Fruit fly (Drosophila melanogaster): Measurements from ENCODE around the gene Xport-A.

Xport-A gene

dm6 chr3R:19905932-19906439 lies 9.2 kb downstream of the Xport-A start (continued):
- TF ChIP-seq lola (GFP tag; optimal IDR thresholded peaks at IDR 0.05) (no peak), woc (GFP tag; optimal IDR thresholded peaks at IDR 0.05) (peak; percentile 75), dl (GFP tag; optimal IDR thresholded peaks at IDR 0.05; ENCODE audit: insufficient read depth in 1 of 2, partially characterized antibody in 2 of 2) (no peak), Hr83 (GFP tag; optimal IDR thresholded peaks at IDR 0.05; ENCODE audit: poor library complexity, severe bottlenecking) (peak; percentile 81), foxo (GFP tag; optimal IDR thresholded peaks at IDR 0.05) (peak; percentile 6 to 94), Hnf4 (GFP tag; optimal IDR thresholded peaks at IDR 0.05) (peak; percentile 92), Rel (GFP tag; optimal IDR thresholded peaks at IDR 0.05) (peak; percentile 33), Rel (tag; optimal IDR thresholded peaks at IDR 0.05) (peak; percentile 87)

dm6 chr3R:19904865-19905373 lies 10.3 kb downstream of the Xport-A start, which contains the start of the genes Surf6 and RhoGAP92B:
TSS of gene Surf6 (minus strand) at chr3R:19904868.
TSS of gene RhoGAP92B (plus strand) at chr3R:19905164.
- TF ChIP-seq rgr (GFP tag; optimal IDR thresholded peaks at IDR 0.05) (peak; percentile 56), Hr83 (GFP tag; optimal IDR thresholded peaks at IDR 0.05; ENCODE audit: poor library complexity, severe bottlenecking) (peak; percentile 74), usp (GFP tag; optimal IDR thresholded peaks at IDR 0.05) (no peak), CG32264 (GFP tag; optimal IDR thresholded peaks at IDR 0.05) (no peak), tai (GFP tag; optimal IDR thresholded peaks at IDR 0.05) (no peak), CrebA (GFP tag; optimal IDR thresholded peaks at IDR 0.05; ENCODE audit: borderline replicate concordance) (no peak), Myc (optimal IDR thresholded peaks at IDR 0.05) (peak; percentile 49), Mio (GFP tag; optimal IDR thresholded peaks at IDR 0.05) (no peak), woc (GFP tag; optimal IDR thresholded peaks at IDR 0.05) (peak; percentile 40), HLH106 (tag; optimal IDR thresholded peaks at IDR 0.05) (peak; percentile 49), pan (optimal IDR thresholded peaks at IDR 0.05) (no peak), brk (GFP tag; optimal IDR thresholded peaks at IDR 0.05) (no peak), Rel (GFP tag; optimal IDR thresholded peaks at IDR 0.05) (no peak), Rel (tag; optimal IDR thresholded peaks at IDR 0.05) (peak; percentile 93), foxo (GFP tag; optimal IDR thresholded peaks at IDR 0.05) (peak in 1 of 2 experiments; percentile 68), Dfd (GFP tag; optimal IDR thresholded peaks at IDR 0.05) (no peak), fru (GFP tag; optimal IDR thresholded peaks at IDR 0.05) (peak; percentile 62), OdsH (GFP tag; optimal IDR thresholded peaks at IDR 0.05) (peak; percentile 37), br (GFP tag; optimal IDR thresholded peaks at IDR 0.05) (peak; percentile 72), Vsx2 (GFP tag; optimal IDR thresholded peaks at IDR 0.05; ENCODE audit: partially characterized antibody) (no peak), h (GFP tag; optimal IDR thresholded peaks at IDR 0.05) (peak; percentile 81), lola (GFP tag; optimal IDR thresholded peaks at IDR 0.05) (no peak), Abd-B (GFP tag; optimal IDR thresholded peaks at IDR 0.05) (no peak), CG9705 (GFP tag; optimal IDR thresholded peaks at IDR 0.05) (peak; percentile 48), ey (GFP tag; optimal IDR thresholded peaks at IDR 0.05) (peak; percentile 59), Jra (GFP tag; optimal IDR thresholded peaks at IDR 0.05) (peak; percentile 73), psq (GFP tag; optimal IDR thresholded peaks at IDR 0.05) (peak; percentile 35), Sp1 (GFP tag; optimal IDR thresholded peaks at IDR 0.05) (peak; percentile 65), dsf (GFP tag; optimal IDR thresholded peaks at IDR 0.05; ENCODE audit: borderline replicate concordance) (peak; percentile 8), GATAd (GFP tag; optimal IDR thresholded peaks at IDR 0.05) (no peak), Hr78 (GFP tag; optimal IDR thresholded peaks at IDR 0.05) (no peak), Hnf4 (GFP tag; optimal IDR thresholded peaks at IDR 0.05) (peak; percentile 39), dmrt93B (GFP tag; optimal IDR thresholded peaks at IDR 0.05) (no peak), sv (GFP tag; optimal IDR thresholded peaks at IDR 0.05) (peak; percentile 56), N (GFP tag; optimal IDR thresholded peaks at IDR 0.05) (no peak), sage (GFP tag; optimal IDR thresholded peaks at IDR 0.05) (no peak), dl (GFP tag; optimal IDR thresholded peaks at IDR 0.05; ENCODE audit: insufficient read depth in 1 of 2, partially characterized antibody in 2 of 2) (no peak), Dif (GFP tag; optimal IDR thresholded peaks at IDR 0.05; ENCODE audit: partially characterized antibody) (no peak), jim (GFP tag; optimal IDR thresholded peaks at IDR 0.05) (no peak)

Data from whole organism, wandering third instar larva.